Worm (Caenorhabditis elegans) whole organism, L4 larva: ENCODE data around the gene H20E11.3.
"Not testable (repeated sequence)": the region's sequence is repeated elsewhere in the genome, so short reads cannot be mapped to it uniquely, and the experiment has no call there.

Experiments used
- F37D6.2 ChIP-seq: sonication (generic microtip); optimal IDR thresholded peaks from 2 replicates; lab custom pipeline; 2016; ENCODE audit warnings: mild to moderate bottlenecking, missing genetic modification characterization, missing compliant biosample characterization
- R02D3.7 ChIP-seq: fragments of 150-350 bp; sonication (generic microtip); optimal IDR thresholded peaks from 3 replicates; lab custom pipeline; 2014; ENCODE audit warnings: missing biosample characterization, missing genetic modification characterization
- T20F7.1 ChIP-seq: fragments of 200-800 bp; sonication (Bioruptor generic); optimal IDR thresholded peaks from 2 replicates; lab custom pipeline; 2018; ENCODE audit warnings: mild to moderate bottlenecking, missing genetic modification characterization, missing compliant biosample characterization
- T26A8.4 ChIP-seq: fragments of 200-800 bp; sonication (Bioruptor generic); IDR thresholded peaks from 2 replicates; pipeline ENCODE4 v1.3.6; 2022; ENCODE audit warnings: missing genetic modification characterization, missing compliant biosample characterization
- Y105C5A.15 ChIP-seq: fragments of 200-800 bp; sonication (Bioruptor generic); IDR thresholded peaks from 2 replicates; pipeline ENCODE4 v1.3.6; 2022; ENCODE audit warnings: missing genetic modification characterization, missing compliant biosample characterization
- Y48G9A.11 ChIP-seq: fragments of 200-800 bp; sonication (Bioruptor generic); IDR thresholded peaks from 2 replicates; pipeline ENCODE4 v1.3.6; 2022; ENCODE audit warnings: missing genetic modification reagents, missing genetic modification characterization, missing compliant biosample characterization
- aly-2 ChIP-seq: sonication (generic microtip); optimal IDR thresholded peaks from 2 replicates; lab custom pipeline; 2018; ENCODE audit warnings: missing biosample characterization, missing genetic modification characterization
- ceh-20 ChIP-seq: fragments of 200-800 bp; sonication (Bioruptor generic); IDR thresholded peaks from 2 replicates; pipeline ENCODE4 v1.3.6; 2022; ENCODE audit warnings: missing genetic modification reagents, missing genetic modification characterization, missing compliant biosample characterization
- ces-1 ChIP-seq: fragments of 150-350 bp; sonication (generic microtip); optimal IDR thresholded peaks from 4 replicates; lab custom pipeline; 2014; ENCODE audit warnings: missing biosample characterization, missing genetic modification reagents, missing genetic modification characterization
- ctbp-1 ChIP-seq: fragments of 200-800 bp; sonication (Bioruptor generic); IDR thresholded peaks from 2 replicates; pipeline ENCODE4 v1.3.6; 2022; ENCODE audit warnings: missing genetic modification reagents, missing genetic modification characterization, missing compliant biosample characterization
- dmd-6 ChIP-seq: fragments of 200-800 bp; sonication (Bioruptor generic); IDR thresholded peaks from 2 replicates; pipeline ENCODE4 v1.3.6; 2022; ENCODE audit warnings: missing genetic modification reagents, missing genetic modification characterization, missing compliant biosample characterization
- dve-1 ChIP-seq: sonication (generic microtip); optimal IDR thresholded peaks from 2 replicates; lab custom pipeline; 2017; ENCODE audit warnings: antibody characterized with exemption, mild to moderate bottlenecking, missing genetic modification characterization, missing compliant biosample characterization; ENCODE audit not compliant: insufficient read depth
- fkh-10 ChIP-seq: fragments of 150-350 bp; optimal IDR thresholded peaks from 2 replicates; lab custom pipeline; 2014; ENCODE audit warnings: missing biosample characterization, missing genetic modification reagents, missing genetic modification characterization
- hif-1 ChIP-seq, 2 experiments: sonication (generic microtip); optimal IDR thresholded peaks; 2 replicates each; lab custom pipeline; 2016 to 2017; ENCODE audit warnings: missing compliant biosample characterization in 2 of 2, missing genetic modification characterization in 2 of 2, missing genetic modification reagents in 2 of 2, missing genotype in 2 of 2, mild to moderate bottlenecking in 1 of 2
- hlh-30 ChIP-seq: sonication (generic microtip); optimal IDR thresholded peaks from 2 replicates; lab custom pipeline; 2017; ENCODE audit warnings: antibody characterized with exemption, mild to moderate bottlenecking, missing genetic modification characterization, missing compliant biosample characterization; ENCODE audit not compliant: insufficient read depth
- hmg-1.1 ChIP-seq: fragments of 200-800 bp; sonication (Bioruptor generic); IDR thresholded peaks from 2 replicates; pipeline ENCODE4 v1.3.6; 2022; ENCODE audit warnings: missing genetic modification reagents, missing genetic modification characterization, missing compliant biosample characterization
- lim-7 ChIP-seq: fragments of 200-800 bp; sonication (Bioruptor generic); IDR thresholded peaks from 2 replicates; pipeline ENCODE4 v1.3.6; 2022; ENCODE audit warnings: missing genetic modification characterization, missing compliant biosample characterization
- lin-15B ChIP-seq: fragments of 150-350 bp; sonication (generic microtip); optimal IDR thresholded peaks from 3 replicates; lab custom pipeline; 2014; ENCODE audit warnings: missing biosample characterization, missing genetic modification characterization
- lin-29 ChIP-seq: fragments of 200-800 bp; sonication (Bioruptor generic); IDR thresholded peaks from 2 replicates; pipeline ENCODE4 v1.3.6; 2022; ENCODE audit warnings: missing genetic modification reagents, missing genetic modification characterization, missing compliant biosample characterization
- lin-38 ChIP-seq: fragments of 200-800 bp; sonication (Bioruptor generic); IDR thresholded peaks from 2 replicates; pipeline ENCODE4 v1.3.6; 2022; ENCODE audit warnings: missing genetic modification reagents, missing genetic modification characterization, missing compliant biosample characterization
- lir-3 ChIP-seq: sonication (generic microtip); optimal IDR thresholded peaks from 2 replicates; lab custom pipeline; 2016; ENCODE audit warnings: mild to moderate bottlenecking, missing genetic modification characterization, missing compliant biosample characterization
- lsy-2 ChIP-seq, 2 experiments: fragments of 150-350 bp in 1 of 2; sonication (generic microtip) in 1 of 2; optimal IDR thresholded peaks; 2 replicates each; lab custom pipeline; 2014 to 2017; ENCODE audit warnings: missing biosample characterization in 2 of 2, missing genetic modification characterization in 2 of 2
- madf-9 ChIP-seq: fragments of 200-800 bp; sonication (Bioruptor generic); conservative IDR thresholded peaks from 2 replicates; pipeline ENCODE4 v1.3.6; 2022; ENCODE audit warnings: missing genetic modification reagents, missing genetic modification characterization, missing compliant biosample characterization
- mdt-29 ChIP-seq: fragments of 200-800 bp; sonication (Bioruptor generic); IDR thresholded peaks from 2 replicates; pipeline ENCODE4 v1.3.6; 2022; ENCODE audit warnings: missing genetic modification reagents, missing genetic modification characterization, missing compliant biosample characterization
- nhr-10 ChIP-seq: fragments of 150-350 bp; optimal IDR thresholded peaks from 2 replicates; lab custom pipeline; 2014; ENCODE audit warnings: missing biosample characterization, missing genetic modification characterization
- nhr-102 ChIP-seq: sonication (generic microtip); optimal IDR thresholded peaks from 2 replicates; lab custom pipeline; 2016; ENCODE audit warnings: mild to moderate bottlenecking, missing genetic modification characterization, moderate library complexity, missing compliant biosample characterization
- nhr-25 ChIP-seq: sonication (generic microtip); optimal IDR thresholded peaks from 2 replicates; lab custom pipeline; 2017; ENCODE audit warnings: missing genetic modification characterization, mild to moderate bottlenecking, missing compliant biosample characterization, antibody characterized with exemption, moderate library complexity, borderline replicate concordance; ENCODE audit not compliant: insufficient read depth
- nhr-28 ChIP-seq: fragments of 150-350 bp; optimal IDR thresholded peaks from 2 replicates; lab custom pipeline; 2014; ENCODE audit warnings: missing biosample characterization, missing genetic modification characterization
- nhr-41 ChIP-seq: fragments of 200-800 bp; sonication (Bioruptor generic); IDR thresholded peaks from 2 replicates; pipeline ENCODE4 v1.3.6; 2022; ENCODE audit warnings: missing genetic modification reagents, missing genetic modification characterization, missing compliant biosample characterization
- nhr-42 ChIP-seq: fragments of 200-800 bp; sonication (Bioruptor generic); IDR thresholded peaks from 2 replicates; pipeline ENCODE4 v1.3.6; 2022; ENCODE audit warnings: missing genetic modification characterization, missing compliant biosample characterization
- nhr-48 ChIP-seq: sonication (generic microtip); optimal IDR thresholded peaks from 2 replicates; lab custom pipeline; 2016; ENCODE audit warnings: mild to moderate bottlenecking, missing genetic modification characterization, missing compliant biosample characterization
- nhr-76 ChIP-seq: fragments of 150-350 bp; optimal IDR thresholded peaks from 2 replicates; lab custom pipeline; 2014; ENCODE audit warnings: missing biosample characterization, missing genetic modification characterization
- pha-4 ChIP-seq, 2 experiments: fragments of 150-350 bp in 1 of 2; fragments of 200-800 bp in 1 of 2; sonication (Bioruptor generic) in 1 of 2; IDR thresholded peaks in 1 of 2; optimal IDR thresholded peaks in 1 of 2; 2 replicates each; pipeline versions ENCODE4 v1.3.6 to Lab custom; 2014 to 2022; ENCODE audit warnings: missing genetic modification characterization in 2 of 2, missing genetic modification reagents in 2 of 2, missing biosample characterization in 1 of 2, missing compliant biosample characterization in 1 of 2
- php-3 ChIP-seq: fragments of 200-800 bp; sonication (Bioruptor generic); IDR thresholded peaks from 2 replicates; pipeline ENCODE4 v1.3.6; 2022; ENCODE audit warnings: missing genetic modification reagents, missing genetic modification characterization, missing compliant biosample characterization
- pqm-1 ChIP-seq: sonication (generic microtip); optimal IDR thresholded peaks from 2 replicates; lab custom pipeline; 2017; ENCODE audit warnings: missing biosample characterization, missing genetic modification characterization
- saeg-2 ChIP-seq: fragments of 200-800 bp; sonication (Bioruptor generic); IDR thresholded peaks from 2 replicates; pipeline ENCODE4 v1.3.6; 2022; ENCODE audit warnings: missing genetic modification reagents, missing genetic modification characterization, missing compliant biosample characterization
- set-16 ChIP-seq: fragments of 200-800 bp; sonication (Bioruptor generic); IDR thresholded peaks from 2 replicates; pipeline ENCODE4 v1.3.6; 2022; ENCODE audit warnings: missing genetic modification reagents, missing genetic modification characterization, missing compliant biosample characterization
- snpc-1.2 ChIP-seq: fragments of 200-800 bp; sonication (Bioruptor generic); IDR thresholded peaks from 2 replicates; pipeline ENCODE4 v1.3.6; 2022; ENCODE audit warnings: missing genetic modification reagents, missing genetic modification characterization, missing compliant biosample characterization
- tag-97 ChIP-seq: fragments of 200-800 bp; sonication (Bioruptor generic); IDR thresholded peaks from 2 replicates; pipeline ENCODE4 v1.3.6; 2022; ENCODE audit warnings: missing genetic modification characterization, missing compliant biosample characterization
- unc-62 ChIP-seq, 3 experiments: fragments of 150-350 bp in 1 of 3; sonication (generic microtip); optimal IDR thresholded peaks in 2 of 3; peaks in 1 of 3; 1 replicate in 1 of 3; 2 replicates in 2 of 3; lab custom pipeline; 2014 to 2017; ENCODE audit warnings: missing biosample characterization in 3 of 3, missing genetic modification characterization in 3 of 3, missing genetic modification reagents in 3 of 3, missing genotype in 1 of 3
- vab-7 ChIP-seq: fragments of 200-800 bp; sonication (Bioruptor generic); IDR thresholded peaks from 2 replicates; pipeline ENCODE4 v1.3.6; 2022; ENCODE audit warnings: missing genetic modification reagents, missing genetic modification characterization, missing compliant biosample characterization
- zip-11 ChIP-seq: fragments of 200-800 bp; sonication (Bioruptor generic); IDR thresholded peaks from 2 replicates; pipeline ENCODE4 v1.3.6; 2022; ENCODE audit warnings: missing genetic modification characterization, missing compliant biosample characterization
- zip-2 ChIP-seq: fragments of 150-350 bp; optimal IDR thresholded peaks from 2 replicates; lab custom pipeline; 2014; ENCODE audit warnings: missing biosample characterization, missing genetic modification characterization

H20E11.3 gene

DNA sequence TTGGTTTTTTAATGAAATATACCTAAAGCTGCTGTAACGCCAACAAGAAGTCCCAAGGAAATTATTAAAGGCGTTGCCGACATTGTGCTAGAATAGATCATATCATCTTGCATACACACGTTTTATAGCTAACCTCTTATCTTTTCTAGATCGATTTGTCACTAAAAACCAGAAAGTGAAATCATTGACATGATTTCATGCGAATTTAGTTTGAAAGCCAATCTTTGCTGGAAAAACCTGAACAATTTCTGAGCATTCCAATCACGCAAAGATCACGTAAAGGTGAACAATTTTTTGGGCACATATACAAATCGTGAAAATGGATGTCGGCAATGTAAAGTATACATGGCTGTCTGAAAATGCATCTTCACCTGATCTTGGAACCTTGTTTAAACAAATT, 2.2 kb upstream of the H20E11.3 start, which contains the start of gene C17H12.6 (continued):
- no peak for TF ChIP-seq nhr-25 (tag; lab: Kevin White, UChicago)
- TF ChIP-seq, all 104 proteins: peak for 0

DNA sequence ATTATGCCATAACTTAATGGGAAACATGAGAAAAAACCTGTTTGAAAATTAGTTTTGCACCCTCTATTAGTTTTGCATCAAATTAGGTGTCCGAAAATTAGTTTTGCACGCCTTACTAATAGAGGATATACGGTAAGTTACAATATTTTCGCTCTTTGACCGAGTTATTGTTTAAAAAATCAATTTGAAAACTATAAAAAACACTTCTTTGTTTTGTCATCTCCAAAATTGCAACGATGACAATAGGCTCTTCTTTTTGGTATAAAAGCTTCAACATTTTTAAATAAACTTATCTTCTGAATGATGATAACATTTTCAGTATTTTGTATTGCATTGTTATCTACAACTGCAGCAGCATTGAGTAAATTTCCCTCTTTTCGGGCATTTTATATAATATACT, 2.9 kb downstream of the H20E11.3 start, which contains the start of gene H20E11.2:
TSS of gene H20E11.2 (plus strand) at position 301 of the 400 bp plus-strand sequence.
- not testable (repeated sequence) for TF ChIP-seq dve-1 (tag; lab: Kevin White, UChicago); unc-62 (GFP tag; optimal IDR thresholded peaks at IDR 0.05 in 1 of 2; lab: Kevin White, UChicago); unc-62 (tag; optimal IDR thresholded peaks at IDR 0.05; lab: Kevin White, UChicago); nhr-48

DNA sequence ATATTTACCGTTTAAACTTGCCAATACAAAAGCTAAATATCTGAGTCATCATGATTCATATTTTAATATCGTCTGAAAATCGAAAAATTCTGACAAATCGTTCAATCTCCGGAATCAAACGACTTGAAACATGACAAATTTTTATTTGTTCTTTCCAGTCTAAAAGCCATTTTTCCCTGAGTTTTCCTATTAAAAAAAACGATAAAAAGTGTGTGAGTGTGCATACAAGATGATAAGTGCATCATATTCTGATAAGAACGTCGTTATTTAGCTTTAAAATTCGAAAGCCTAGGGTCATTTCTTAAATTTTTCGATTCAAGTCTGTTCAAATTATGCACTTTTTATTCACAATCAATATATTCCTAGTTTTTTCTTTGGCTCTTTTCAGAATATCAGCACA, 5.3 kb downstream of the H20E11.3 start, which contains the start of gene H20E11.1:
TSS of gene H20E11.1 (plus strand) at position 244 of the 400 bp plus-strand sequence.
- TF ChIP-seq ceh-20 (no peak), lin-29 (GFP tag; lab: Robert Waterston, UW) (no peak), ces-1 (no peak), dve-1 (tag; lab: Kevin White, UChicago) (peak; percentile 23), nhr-76 (no peak), nhr-102 (tag; lab: Kevin White, UChicago) (no peak), fkh-10 (no peak), madf-9 (GFP tag; lab: Robert Waterston, UW) (no peak), lsy-2 (tag; optimal IDR thresholded peaks at IDR 0.05; lab: Kevin White, UChicago) (no peak), saeg-2 (GFP tag; lab: Robert Waterston, UW) (no peak), T20F7.1 (GFP tag; lab: Kevin White, UChicago) (no peak), php-3 (GFP tag; lab: Robert Waterston, UW) (peak; percentile 81; the same call in 1 of the 2 replicates), dmd-6 (GFP tag; lab: Robert Waterston, UW) (0 out of 2 replicates have a peak, but pooled peaks have one; percentile 18), hlh-30 (no peak), nhr-25 (tag; lab: Kevin White, UChicago) (no peak), snpc-1.2 (GFP tag; lab: Robert Waterston, UW) (no peak), mdt-29 (GFP tag; lab: Robert Waterston, UW) (no peak), hmg-1.1 (GFP tag; lab: Robert Waterston, UW) (no peak), lir-3 (tag; lab: Kevin White, UChicago) (no peak), pha-4 (GFP tag; IDR thresholded peaks at IDR 0.05; lab: Robert Waterston, UW) (no peak), pha-4 (tag; optimal IDR thresholded peaks at IDR 0.05; lab: Kevin White, UChicago) (no peak), lim-7 (GFP tag; lab: Robert Waterston, UW) (no peak), R02D3.7 (tag; lab: Kevin White, UChicago) (no peak), set-16 (GFP tag; lab: Robert Waterston, UW) (no peak), unc-62 (GFP tag; optimal IDR thresholded peaks at IDR 0.05 in 1 of 2; lab: Kevin White, UChicago) (peak in 1 of 2 experiments; percentile 70), unc-62 (tag; optimal IDR thresholded peaks at IDR 0.05; lab: Kevin White, UChicago) (no peak), Y105C5A.15 (GFP tag; lab: Robert Waterston, UW) (no peak), nhr-42 (no peak), zip-2 (no peak), nhr-28 (tag; lab: Kevin White, UChicago) (peak; percentile 36), Y48G9A.11 (GFP tag; lab: Robert Waterston, UW) (no peak), vab-7 (GFP tag; lab: Robert Waterston, UW) (no peak), aly-2 (tag; lab: Kevin White, UChicago) (no peak), T26A8.4 (GFP tag; lab: Robert Waterston, UW) (no peak), lin-15B (tag; lab: Kevin White, UChicago) (no peak), tag-97 (GFP tag; lab: Robert Waterston, UW) (no peak), zip-11 (GFP tag; lab: Robert Waterston, UW) (no peak), F37D6.2 (no peak), hif-1 (tag; optimal IDR thresholded peaks at IDR 0.05; lab: Kevin White, UChicago) (no peak), ctbp-1 (GFP tag; lab: Robert Waterston, UW) (no peak), lin-38 (GFP tag; lab: Robert Waterston, UW) (no peak), nhr-48 (no peak), nhr-41 (GFP tag; lab: Robert Waterston, UW) (no peak), pqm-1 (tag; lab: Kevin White, UChicago) (peak; percentile 67), nhr-10 (no peak)
